Fruit fly (Drosophila melanogaster) whole organism, embryonic: Measurements from ENCODE around the gene Eip63F-1.

Source experiments
- CG1024 ChIP-seq: fragments of 200-800 bp; sonication (Bioruptor generic); IDR thresholded peaks from 2 replicates; pipeline ENCODE4 v1.3.6; 2022; ENCODE audit warnings: missing biosample characterization, missing genetic modification characterization
- CG10462 ChIP-seq: fragments of 200-800 bp; sonication (Bioruptor generic); optimal IDR thresholded peaks from 2 replicates; lab custom pipeline; 2016; ENCODE audit warnings: missing biosample characterization, missing genetic modification characterization
- CG10979 ChIP-seq: fragments of 200-800 bp; sonication (Bioruptor generic); optimal IDR thresholded peaks from 2 replicates; lab custom pipeline; 2018; ENCODE audit warnings: missing biosample characterization, mild to moderate bottlenecking, missing genetic modification characterization, moderate library complexity
- CG11695 ChIP-seq: fragments of 200-800 bp; sonication (Bioruptor generic); IDR thresholded peaks from 3 replicates; pipeline ENCODE4 v1.3.6; 2022; ENCODE audit warnings: missing biosample characterization, missing genetic modification characterization
- CG15601 ChIP-seq: fragments of 200-800 bp; sonication (Bioruptor generic); optimal IDR thresholded peaks from 3 replicates; lab custom pipeline; 2019; ENCODE audit warnings: missing biosample characterization, mild to moderate bottlenecking, missing genetic modification characterization, moderate library complexity
- CG1602 ChIP-seq: fragments of 200-800 bp; sonication (Bioruptor generic); optimal IDR thresholded peaks from 3 replicates; lab custom pipeline; 2016; ENCODE audit warnings: missing biosample characterization, missing genetic modification characterization
- CG16815 ChIP-seq: fragments of 200-800 bp; sonication (Bioruptor generic); optimal IDR thresholded peaks from 3 replicates; lab custom pipeline; 2017; ENCODE audit warnings: missing biosample characterization, mild to moderate bottlenecking, missing genetic modification characterization
- CG17328 ChIP-seq: fragments of 200-800 bp; sonication (Bioruptor generic); IDR thresholded peaks from 2 replicates; pipeline ENCODE4 v1.3.6; 2022; ENCODE audit warnings: missing biosample characterization, missing genetic modification characterization
- CG17385 ChIP-seq: fragments of 200-800 bp; sonication (Bioruptor generic); optimal IDR thresholded peaks from 3 replicates; lab custom pipeline; 2018; ENCODE audit warnings: missing biosample characterization, mild to moderate bottlenecking, missing genetic modification characterization
- CG17829 ChIP-seq: fragments of 200-800 bp; optimal IDR thresholded peaks from 2 replicates; lab custom pipeline; 2019; ENCODE audit warnings: missing biosample characterization, mild to moderate bottlenecking, missing genetic modification characterization, moderate library complexity
- CG32772 ChIP-seq: fragments of 200-800 bp; sonication (Bioruptor generic); IDR thresholded peaks from 2 replicates; pipeline ENCODE4 v1.3.6; 2022; ENCODE audit warnings: missing biosample characterization, missing genetic modification characterization
- CG34376 ChIP-seq: fragments of 200-800 bp; sonication (Bioruptor generic); optimal IDR thresholded peaks from 2 replicates; lab custom pipeline; 2018; ENCODE audit warnings: missing biosample characterization, mild to moderate bottlenecking, missing genetic modification characterization
- CG3995 ChIP-seq: fragments of 200-800 bp; sonication (Bioruptor generic); optimal IDR thresholded peaks from 3 replicates; lab custom pipeline; 2016; ENCODE audit warnings: missing biosample characterization, missing genetic modification characterization
- CG6765 ChIP-seq: fragments of 200-800 bp; sonication (Bioruptor generic); optimal IDR thresholded peaks from 3 replicates; lab custom pipeline; 2017; ENCODE audit warnings: missing biosample characterization, mild to moderate bottlenecking, missing genetic modification characterization
- CG7357 ChIP-seq: fragments of 200-800 bp; sonication (Bioruptor generic); IDR thresholded peaks from 3 replicates; pipeline ENCODE4 v1.3.6; 2022; ENCODE audit warnings: missing biosample characterization, missing genetic modification characterization
- CG7963 ChIP-seq: fragments of 200-800 bp; sonication (Bioruptor generic); IDR thresholded peaks from 3 replicates; pipeline ENCODE4 v1.3.6; 2022; ENCODE audit warnings: missing biosample characterization, missing genetic modification characterization; ENCODE audit not compliant: partially characterized antibody
- Dref ChIP-seq: fragments of 200-800 bp; sonication (Bioruptor generic); IDR thresholded peaks from 2 replicates; pipeline ENCODE4 v1.3.6; 2022; ENCODE audit warnings: missing biosample characterization, missing genetic modification characterization
- Gug ChIP-seq: fragments of 200-800 bp; sonication (Bioruptor generic); IDR thresholded peaks from 4 replicates; pipeline ENCODE4 v1.3.6; 2022; ENCODE audit warnings: missing biosample characterization, missing genetic modification characterization
- Hmr ChIP-seq: fragments of 200-800 bp; sonication (Bioruptor generic); optimal IDR thresholded peaks from 3 replicates; lab custom pipeline; 2017; ENCODE audit warnings: mild to moderate bottlenecking, missing biosample characterization, missing genetic modification reagents, missing genetic modification characterization
- Hr39 ChIP-seq: fragments of >200 bp; optimal IDR thresholded peaks from 2 replicates; lab custom pipeline; 2017
- Med ChIP-seq: fragments of 200-800 bp; sonication (Bioruptor generic); peaks from one replicate; lab custom pipeline; 2016; ENCODE audit warnings: missing biosample characterization, missing genetic modification characterization, mild to moderate bottlenecking, inconsistent platforms, moderate library complexity
- Mes4 ChIP-seq: fragments of 200-800 bp; sonication (Bioruptor generic); optimal IDR thresholded peaks from 2 replicates; lab custom pipeline; 2016; ENCODE audit warnings: missing biosample characterization, missing genetic modification characterization
- Mrtf ChIP-seq: fragments of 200-800 bp; sonication (Bioruptor generic); IDR thresholded peaks from 3 replicates; pipeline ENCODE4 v1.3.6; 2022; ENCODE audit warnings: missing biosample characterization, missing genetic modification characterization
- Nf-YB ChIP-seq: fragments of 200-800 bp; sonication (Bioruptor generic); optimal IDR thresholded peaks from 3 replicates; lab custom pipeline; 2019; ENCODE audit warnings: missing biosample characterization, mild to moderate bottlenecking, missing genetic modification characterization, moderate library complexity
- Oli ChIP-seq: fragments of 200-800 bp; sonication (Bioruptor generic); optimal IDR thresholded peaks from 2 replicates; lab custom pipeline; 2018; ENCODE audit warnings: missing biosample characterization, mild to moderate bottlenecking, missing genetic modification characterization, moderate library complexity
- Sox102F ChIP-seq: fragments of 200-800 bp; sonication (Bioruptor generic); optimal IDR thresholded peaks from 2 replicates; lab custom pipeline; 2018; ENCODE audit warnings: missing biosample characterization, mild to moderate bottlenecking, missing genetic modification characterization, moderate library complexity
- br ChIP-seq: fragments of >200 bp; optimal IDR thresholded peaks from 2 replicates; lab custom pipeline; 2017
- bsh ChIP-seq, 2 experiments: fragments of 200-800 bp; sonication (Bioruptor generic); optimal IDR thresholded peaks; 2 replicates each; lab custom pipeline; 2017 to 2018; ENCODE audit warnings: mild to moderate bottlenecking in 2 of 2, missing biosample characterization in 2 of 2, missing genetic modification characterization in 2 of 2, moderate library complexity in 1 of 2
- caup ChIP-seq: fragments of 200-800 bp; sonication (Bioruptor generic); optimal IDR thresholded peaks from 3 replicates; lab custom pipeline; 2017; ENCODE audit warnings: missing biosample characterization, mild to moderate bottlenecking, missing genetic modification characterization, moderate library complexity; ENCODE audit not compliant: severe bottlenecking
- corto ChIP-seq: fragments of 200-800 bp; sonication (Bioruptor generic); optimal IDR thresholded peaks from 2 replicates; lab custom pipeline; 2016; ENCODE audit warnings: missing biosample characterization, mild to moderate bottlenecking, missing genetic modification characterization, moderate library complexity
- dmrt99B ChIP-seq: fragments of 200-800 bp; sonication (Bioruptor generic); optimal IDR thresholded peaks from 2 replicates; lab custom pipeline; 2018; ENCODE audit warnings: missing biosample characterization, mild to moderate bottlenecking, missing genetic modification characterization, moderate library complexity
- eve ChIP-seq, 2 experiments: fragments of >200 bp; optimal IDR thresholded peaks; 2 replicates each; lab custom pipeline; 2017; ENCODE audit warnings: missing biosample characterization in 2 of 2, missing genetic modification characterization in 2 of 2
- exex ChIP-seq: fragments of 200-800 bp; sonication (Bioruptor generic); optimal IDR thresholded peaks from 4 replicates; lab custom pipeline; 2018; ENCODE audit warnings: missing biosample characterization, mild to moderate bottlenecking, missing genetic modification characterization, moderate library complexity
- gsb ChIP-seq: fragments of 200-800 bp; sonication (Bioruptor generic); IDR thresholded peaks from 2 replicates; pipeline ENCODE4 v1.3.6; 2022; ENCODE audit warnings: missing biosample characterization, missing genetic modification characterization
- ham ChIP-seq: fragments of 200-800 bp; sonication (Bioruptor generic); IDR thresholded peaks from 2 replicates; pipeline ENCODE4 v1.3.6; 2022; ENCODE audit warnings: missing biosample characterization, missing genetic modification characterization
- hbn ChIP-seq: fragments of 200-800 bp; sonication (Bioruptor generic); IDR thresholded peaks from 2 replicates; pipeline ENCODE4 v1.3.6; 2022; ENCODE audit warnings: missing biosample characterization, missing genetic modification characterization; ENCODE audit not compliant: partially characterized antibody
- kni ChIP-seq: fragments of 200-800 bp; sonication (Bioruptor generic); optimal IDR thresholded peaks from 3 replicates; lab custom pipeline; 2017; ENCODE audit warnings: mild to moderate bottlenecking, missing biosample characterization, missing genetic modification reagents, missing genetic modification characterization
- lab ChIP-seq: fragments of 200-800 bp; sonication (Bioruptor generic); optimal IDR thresholded peaks from 3 replicates; lab custom pipeline; 2017; ENCODE audit warnings: missing biosample characterization, missing genetic modification characterization, mild to moderate bottlenecking, moderate library complexity, missing genetic modification reagents
- lbe ChIP-seq: fragments of 200-800 bp; sonication (Bioruptor generic); optimal IDR thresholded peaks from 2 replicates; lab custom pipeline; 2016; ENCODE audit warnings: missing biosample characterization, mild to moderate bottlenecking, missing genetic modification characterization
- mirr ChIP-seq: fragments of 200-800 bp; sonication (Bioruptor generic); optimal IDR thresholded peaks from 3 replicates; lab custom pipeline; 2018; ENCODE audit warnings: missing biosample characterization, mild to moderate bottlenecking, missing genetic modification characterization
- odd ChIP-seq: fragments of 200-800 bp; sonication (Bioruptor generic); optimal IDR thresholded peaks from 2 replicates; lab custom pipeline; 2017; ENCODE audit warnings: missing biosample characterization, mild to moderate bottlenecking, missing genetic modification characterization
- pnt ChIP-seq: fragments of 200-800 bp; sonication (Bioruptor generic); optimal IDR thresholded peaks from 3 replicates; lab custom pipeline; 2016; ENCODE audit warnings: missing biosample characterization, missing genetic modification characterization
- rib ChIP-seq: fragments of 200-800 bp; sonication (Bioruptor generic); IDR thresholded peaks from 2 replicates; pipeline ENCODE4 v1.3.6; 2022; ENCODE audit warnings: missing biosample characterization, missing genetic modification characterization
- scrt ChIP-seq: fragments of 200-800 bp; sonication (Bioruptor generic); optimal IDR thresholded peaks from 2 replicates; lab custom pipeline; 2018; ENCODE audit warnings: missing biosample characterization, mild to moderate bottlenecking, missing genetic modification characterization, moderate library complexity
- sens-2 ChIP-seq: fragments of 200-800 bp; sonication (Bioruptor generic); IDR thresholded peaks from 2 replicates; pipeline ENCODE4 v1.3.6; 2022; ENCODE audit warnings: missing biosample characterization, missing genetic modification characterization
- sisA ChIP-seq: fragments of 200-800 bp; sonication (Bioruptor generic); IDR thresholded peaks from 2 replicates; pipeline ENCODE4 v1.3.6; 2022; ENCODE audit warnings: missing biosample characterization, missing genetic modification characterization
- tio ChIP-seq: fragments of 200-800 bp; sonication (Bioruptor generic); optimal IDR thresholded peaks from 2 replicates; lab custom pipeline; 2017; ENCODE audit warnings: missing biosample characterization, missing genetic modification characterization, inconsistent platforms
- vfl ChIP-seq: fragments of 200-800 bp; sonication (Bioruptor generic); optimal IDR thresholded peaks from 2 replicates; lab custom pipeline; 2016; ENCODE audit warnings: missing biosample characterization, missing genetic modification characterization
- zen2 ChIP-seq: fragments of 200-800 bp; sonication (Bioruptor generic); IDR thresholded peaks from 3 replicates; pipeline ENCODE4 v1.3.6; 2022; ENCODE audit warnings: missing biosample characterization, missing genetic modification characterization; ENCODE audit not compliant: partially characterized antibody

Eip63F-1 gene

DNA sequence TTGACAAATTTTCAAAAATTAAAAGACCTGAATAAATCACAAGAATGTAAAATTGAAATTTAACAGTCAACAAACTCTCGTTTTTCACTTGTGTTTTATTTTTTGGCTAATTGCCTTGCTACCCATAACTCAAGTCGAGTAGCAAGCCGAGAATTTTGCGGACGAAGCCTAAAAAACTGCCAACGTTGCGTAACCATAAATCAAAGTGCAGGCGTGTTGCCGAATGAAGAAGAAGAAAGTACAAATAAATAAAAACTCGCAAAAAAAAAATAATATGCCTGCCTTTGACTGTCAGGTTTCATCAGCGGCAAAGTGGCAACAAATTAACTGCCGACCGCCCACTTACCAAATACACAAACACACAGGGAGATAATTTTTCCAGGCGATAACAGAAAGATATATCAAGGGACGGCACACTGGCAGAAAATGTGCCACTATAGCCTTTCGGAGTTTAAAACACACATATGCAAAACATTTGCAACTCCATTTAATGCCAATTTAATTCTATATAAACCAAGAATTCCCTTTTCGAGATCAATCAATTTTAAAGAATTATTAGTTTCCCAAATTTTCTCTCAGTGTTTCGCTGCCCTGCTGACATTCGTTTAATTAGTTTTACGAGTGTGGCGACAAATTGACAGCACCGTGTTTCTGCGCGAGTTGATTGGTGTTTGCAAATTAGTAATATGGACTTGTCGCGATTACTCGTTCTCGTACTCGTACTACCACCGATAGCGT lies 7.0 kb downstream of the Eip63F-1 start (continued):
- TF ChIP-seq sisA (GFP tag; lab: Robert Waterston, UW) (peak; percentile 87), Dref (GFP tag; lab: Robert Waterston, UW) (no peak), exex (peak; percentile 92), Hr39 (lab: Kevin White, UChicago) (no peak), CG7963 (no peak), odd (GFP tag; lab: Kevin White, UChicago) (peak; percentile 64), Sox102F (GFP tag; lab: Kevin White, UChicago) (peak; percentile 87), Mes4 (GFP tag; lab: Kevin White, UChicago) (peak; percentile 78), Mrtf (GFP tag; lab: Robert Waterston, UW) (peak; percentile 78), CG7357 (GFP tag; lab: Robert Waterston, UW) (peak; percentile 66), CG32772 (GFP tag; lab: Robert Waterston, UW) (peak; percentile 78), tio (GFP tag; lab: Kevin White, UChicago) (peak; percentile 79), caup (GFP tag; lab: Kevin White, UChicago) (peak; percentile 93), Gug (peak; percentile 81), Oli (tag; lab: Kevin White, UChicago) (peak; percentile 87), CG6765 (GFP tag; lab: Kevin White, UChicago) (peak; percentile 81), dmrt99B (peak; percentile 85), corto (GFP tag; lab: Kevin White, UChicago) (peak; percentile 31), CG17385 (GFP tag; lab: Kevin White, UChicago) (peak; percentile 87), bsh (GFP tag; optimal IDR thresholded peaks at IDR 0.05; lab: Kevin White, UChicago) (peak in 1 of 2 experiments; percentile 81), eve (GFP tag; optimal IDR thresholded peaks at IDR 0.05; lab: Kevin White, UChicago) (peak in 1 of 2 experiments; percentile 88), rib (GFP tag; lab: Robert Waterston, UW) (peak; percentile 94), br (no peak), lab (GFP tag; lab: Kevin White, UChicago) (peak; percentile 95), mirr (GFP tag; lab: Kevin White, UChicago) (peak; percentile 93), CG10462 (GFP tag; lab: Kevin White, UChicago) (peak; percentile 54), CG16815 (GFP tag; lab: Kevin White, UChicago) (peak; percentile 74), kni (GFP tag; lab: Kevin White, UChicago) (no peak), CG1024 (GFP tag; lab: Robert Waterston, UW) (peak; percentile 40; the same call in 1 of the 2 replicates), CG15601 (tag; lab: Kevin White, UChicago) (peak; percentile 58), gsb (GFP tag; lab: Robert Waterston, UW) (peak; percentile 81), CG17328 (peak; percentile 84), lbe (GFP tag; lab: Kevin White, UChicago) (peak; percentile 87), CG10979 (tag; lab: Kevin White, UChicago) (no peak), CG11695 (GFP tag; lab: Robert Waterston, UW) (peak; percentile 84; the same call in 2 of the 3 replicates), CG3995 (GFP tag; lab: Kevin White, UChicago) (peak; percentile 67), vfl (peak; percentile 39), scrt (GFP tag; lab: Kevin White, UChicago) (peak; percentile 87), hbn (no peak), sens-2 (GFP tag; lab: Robert Waterston, UW) (peak; percentile 78), Nf-YB (peak; percentile 59), CG17829 (no peak), pnt (GFP tag; lab: Kevin White, UChicago) (peak; percentile 60), CG1602 (GFP tag; lab: Kevin White, UChicago) (peak; percentile 72), Hmr (GFP tag; lab: Kevin White, UChicago) (peak; percentile 92), CG34376 (peak; percentile 85), ham (GFP tag; lab: Robert Waterston, UW) (peak; percentile 79), Med (GFP tag; lab: Kevin White, UChicago) (peak; percentile 99), zen2 (no peak)
